Worm (Caenorhabditis elegans): ENCODE results near the gene ergi-2.

The ergi-2 gene

ce11 chrX:15027566-15027965, 20.5 kb upstream of the ergi-2 start:
- TF ChIP-seq ceh-45 (GFP tag; IDR thresholded peaks at IDR 0.05) (no peak), hlh-8 (tag; optimal IDR thresholded peaks at IDR 0.05) (no peak), F13H6.1 (tag; optimal IDR thresholded peaks at IDR 0.05) (no peak), tbx-7 (tag; optimal IDR thresholded peaks at IDR 0.05) (no peak), unc-55 (GFP tag; optimal IDR thresholded peaks at IDR 0.05) (no peak), ceh-19 (GFP tag; optimal IDR thresholded peaks at IDR 0.05) (no peak), K09A11.1 (tag; optimal IDR thresholded peaks at IDR 0.05; ENCODE audit: insufficient read depth) (no peak), eyg-1 (tag; optimal IDR thresholded peaks at IDR 0.05) (no peak), pha-2 (tag; optimal IDR thresholded peaks at IDR 0.05) (no peak), hlh-6 (tag; optimal IDR thresholded peaks at IDR 0.05) (no peak), T23F11.4 (GFP tag; optimal IDR thresholded peaks at IDR 0.05) (no peak), sox-4 (tag; optimal IDR thresholded peaks at IDR 0.05) (no peak), hlh-30 (tag; optimal IDR thresholded peaks at IDR 0.05; ENCODE audit: insufficient read depth) (no peak)

ce11 chrX:15026008-15026407, 18.9 kb upstream of the ergi-2 start, which contains the start of gene seb-3:
Gene seb-3 (plus strand): TSS chrX:15026308.
- TF ChIP-seq unc-3 (GFP tag; conservative IDR thresholded peaks at IDR 0.05), result no peak
- no peak for TF ChIP-seq unc-3 (tag; optimal IDR thresholded peaks at IDR 0.05)

ce11 chrX:15016102-15016501, 9.0 kb upstream of the ergi-2 start:
- no peak for TF ChIP-seq lim-6 (tag; optimal IDR thresholded peaks at IDR 0.05)
- TF ChIP-seq ceh-19 (GFP tag; optimal IDR thresholded peaks at IDR 0.05), result no peak
- no peak for TF ChIP-seq nhr-11 (tag; optimal IDR thresholded peaks at IDR 0.05)
- no peak for TF ChIP-seq ztf-16 (tag; optimal IDR thresholded peaks at IDR 0.05)
- no peak for TF ChIP-seq nhr-232 (tag; optimal IDR thresholded peaks at IDR 0.05)
- no peak for TF ChIP-seq eyg-1 (tag; optimal IDR thresholded peaks at IDR 0.05)
- TF ChIP-seq ref-2 (tag; optimal IDR thresholded peaks at IDR 0.05), result no peak
- no peak for TF ChIP-seq sdc-2 (tag; optimal IDR thresholded peaks at IDR 0.05)
- TF ChIP-seq syd-9 (tag; optimal IDR thresholded peaks at IDR 0.05), result no peak
- TF ChIP-seq pha-4 (tag; optimal IDR thresholded peaks at IDR 0.05), result no peak
- TF ChIP-seq hlh-8 (tag; optimal IDR thresholded peaks at IDR 0.05), result no peak
- no peak for TF ChIP-seq fkh-6 (tag; optimal IDR thresholded peaks at IDR 0.05)
- no peak for TF ChIP-seq rnt-1 (tag; optimal IDR thresholded peaks at IDR 0.05)
- no peak for TF ChIP-seq C38D4.7 (GFP tag; optimal IDR thresholded peaks at IDR 0.05)
- TF ChIP-seq ceh-24 (tag; optimal IDR thresholded peaks at IDR 0.05), result no peak
- TF ChIP-seq fax-1 (tag; optimal IDR thresholded peaks at IDR 0.05), result no peak
- TF ChIP-seq unc-86 (tag; optimal IDR thresholded peaks at IDR 0.05), result no peak

- TF ChIP-seq C38D4.7 (GFP tag; optimal IDR thresholded peaks at IDR 0.05), result no peak
- TF ChIP-seq unc-55 (GFP tag; optimal IDR thresholded peaks at IDR 0.05), result peak; percentile 94
- no peak for TF ChIP-seq nhr-11 (tag; optimal IDR thresholded peaks at IDR 0.05)
- TF ChIP-seq che-1 (tag; optimal IDR thresholded peaks at IDR 0.05), result no peak
- TF ChIP-seq rnt-1 (tag; optimal IDR thresholded peaks at IDR 0.05), result peak; percentile 45
- TF ChIP-seq unc-3 (GFP tag; conservative IDR thresholded peaks at IDR 0.05), result no peak
- no peak for TF ChIP-seq unc-3 (tag; optimal IDR thresholded peaks at IDR 0.05)
- TF ChIP-seq K09A11.1 (tag; optimal IDR thresholded peaks at IDR 0.05; ENCODE audit: insufficient read depth), result no peak
- no peak for TF ChIP-seq ets-4 (tag; optimal IDR thresholded peaks at IDR 0.05)
- peak; percentile 52 for TF ChIP-seq ceh-18 (tag; optimal IDR thresholded peaks at IDR 0.05)
- no peak for TF ChIP-seq zip-5 (tag; optimal IDR thresholded peaks at IDR 0.05)
Measured at ce11 chrX:15013941-15014453, 6.9 kb upstream of the ergi-2 start.

ce11 chrX:15011526-15012274, 4.6 kb upstream of the ergi-2 start:
- TF ChIP-seq ztf-16 (tag; optimal IDR thresholded peaks at IDR 0.05) (no peak), unc-42 (tag; optimal IDR thresholded peaks at IDR 0.05) (peak; percentile 56), K02D7.2 (tag; optimal IDR thresholded peaks at IDR 0.05) (no peak), unc-3 (GFP tag; conservative IDR thresholded peaks at IDR 0.05) (0 out of 2 replicates have a peak, but pooled peaks have one; percentile 28), unc-3 (tag; optimal IDR thresholded peaks at IDR 0.05) (peak; percentile 82)

Measured in whole organism, late embryonic.